Fruit fly (Drosophila melanogaster): ENCODE measurements around the gene Hmx.

DNA sequence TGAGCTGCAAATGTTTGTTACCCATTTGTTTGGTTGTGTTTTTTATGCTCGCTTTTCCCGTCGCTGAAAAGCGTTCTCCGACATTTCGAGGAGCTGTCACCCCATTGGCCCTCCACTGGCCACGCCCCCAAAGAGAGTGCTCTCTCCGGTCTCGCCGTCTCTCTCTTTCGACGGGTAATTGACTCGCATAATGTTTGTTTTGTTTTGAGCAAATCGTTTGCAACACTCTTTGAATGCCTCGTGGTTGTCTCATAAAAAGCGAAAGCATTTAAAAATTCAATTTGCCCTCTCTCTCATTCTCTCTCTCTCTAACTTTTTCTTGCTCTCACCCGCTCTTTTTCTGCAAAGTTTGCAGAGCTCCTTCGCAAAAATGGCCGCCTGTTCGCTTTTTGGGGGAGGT, 1.2 kb upstream of the Hmx start:
- TF ChIP-seq CTCF (optimal IDR thresholded peaks at IDR 0.05) = no peak
- no peak for TF ChIP-seq CG8478 (optimal IDR thresholded peaks at IDR 0.05)

Measured in S2 (cell line).